Worm (Caenorhabditis elegans): ENCODE results near the gene F01G10.9.

Gene F01G10.9

DNA sequence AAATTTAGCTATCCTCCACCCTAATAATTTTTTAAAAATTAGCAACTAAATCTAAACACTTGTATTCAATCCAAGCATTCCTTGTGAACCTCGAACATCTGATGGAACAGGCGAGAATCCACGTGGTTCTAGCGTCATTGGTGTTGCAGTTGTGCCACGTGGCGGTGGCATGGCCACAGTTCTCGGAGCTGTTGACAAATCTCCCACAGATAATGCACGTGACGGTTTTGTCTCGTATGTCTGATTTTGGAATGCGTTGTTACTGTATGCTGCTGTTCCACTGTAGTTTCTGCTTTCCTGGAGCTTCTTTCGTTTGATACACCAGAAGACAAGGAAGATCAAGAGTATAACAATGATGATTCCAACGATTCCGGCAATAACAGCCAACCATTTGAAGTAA is 36.6 kb upstream of the F01G10.9 start:
- TF ChIP-seq lin-35 (GFP tag; optimal IDR thresholded peaks at IDR 0.05) (no peak), egl-13 (tag; optimal IDR thresholded peaks at IDR 0.05) (no peak), nhr-90 (tag; optimal IDR thresholded peaks at IDR 0.05; ENCODE audit: poor library complexity) (no peak), fkh-8 (tag; optimal IDR thresholded peaks at IDR 0.05) (no peak), irx-1 (tag; optimal IDR thresholded peaks at IDR 0.05) (no peak), ets-5 (GFP tag; IDR thresholded peaks at IDR 0.05) (no peak), egl-27 (tag; optimal IDR thresholded peaks at IDR 0.05) (no peak), hlh-17 (GFP tag; optimal IDR thresholded peaks at IDR 0.05; ENCODE audit: borderline replicate concordance) (no peak), hpl-2 (GFP tag; optimal IDR thresholded peaks at IDR 0.05) (no peak), mep-1 (tag; optimal IDR thresholded peaks at IDR 0.05) (no peak), pag-3 (tag; optimal IDR thresholded peaks at IDR 0.05; ENCODE audit: borderline replicate concordance, insufficient read depth) (no peak), fkh-10 (GFP tag; optimal IDR thresholded peaks at IDR 0.05) (no peak), ceh-63 (GFP tag; optimal IDR thresholded peaks at IDR 0.05) (no peak), C34B4.2 (tag; optimal IDR thresholded peaks at IDR 0.05) (no peak), ces-1 (GFP tag; optimal IDR thresholded peaks at IDR 0.05) (no peak), sox-4 (tag; optimal IDR thresholded peaks at IDR 0.05) (no peak)

ce11 chrIV:10295084-10295483 is 35.6 kb upstream of the F01G10.9 start, which contains the start of gene R09E10.13:
Gene R09E10.13, minus strand, starts transcription at chrIV:10295144.
- TF ChIP-seq unc-86 (tag; optimal IDR thresholded peaks at IDR 0.05): no peak
- TF ChIP-seq C04F5.9 (tag; optimal IDR thresholded peaks at IDR 0.05): no peak
- TF ChIP-seq nhr-20 (tag; optimal IDR thresholded peaks at IDR 0.05): peak; percentile 33
- TF ChIP-seq snpc-4 (tag; optimal IDR thresholded peaks at IDR 0.05): no peak
- peak; percentile 81 for TF ChIP-seq nhr-85 (tag)
- no peak for TF ChIP-seq sptf-1 (tag; optimal IDR thresholded peaks at IDR 0.05)
- TF ChIP-seq nhr-19 (GFP tag; conservative IDR thresholded peaks at IDR 0.05): peak; percentile 27; the same call in 1 of the 2 replicates
- TF ChIP-seq efl-1 (optimal IDR thresholded peaks at IDR 0.05): no peak
- peak in 1 of 2 experiments; percentile 36 for TF ChIP-seq efl-1 (GFP tag; optimal IDR thresholded peaks at IDR 0.05 in 1 of 2)
- TF ChIP-seq unc-98 (GFP tag; IDR thresholded peaks at IDR 0.05): no peak
- no peak for TF ChIP-seq alr-1 (tag; optimal IDR thresholded peaks at IDR 0.05; ENCODE audit: borderline replicate concordance)
- TF ChIP-seq unc-130 (tag; optimal IDR thresholded peaks at IDR 0.05): no peak
- no peak for TF ChIP-seq mdl-1 (tag; optimal IDR thresholded peaks at IDR 0.05)
- TF ChIP-seq snu-23 (GFP tag; optimal IDR thresholded peaks at IDR 0.05): no peak
- no peak for TF ChIP-seq ceh-88 (GFP tag; IDR thresholded peaks at IDR 0.05)
- no peak for TF ChIP-seq ceh-63 (GFP tag; optimal IDR thresholded peaks at IDR 0.05)
- no peak for TF ChIP-seq egl-13 (tag; optimal IDR thresholded peaks at IDR 0.05)
- TF ChIP-seq lin-35 (GFP tag; optimal IDR thresholded peaks at IDR 0.05): peak in 1 of 2 experiments; percentile 43

DNA sequence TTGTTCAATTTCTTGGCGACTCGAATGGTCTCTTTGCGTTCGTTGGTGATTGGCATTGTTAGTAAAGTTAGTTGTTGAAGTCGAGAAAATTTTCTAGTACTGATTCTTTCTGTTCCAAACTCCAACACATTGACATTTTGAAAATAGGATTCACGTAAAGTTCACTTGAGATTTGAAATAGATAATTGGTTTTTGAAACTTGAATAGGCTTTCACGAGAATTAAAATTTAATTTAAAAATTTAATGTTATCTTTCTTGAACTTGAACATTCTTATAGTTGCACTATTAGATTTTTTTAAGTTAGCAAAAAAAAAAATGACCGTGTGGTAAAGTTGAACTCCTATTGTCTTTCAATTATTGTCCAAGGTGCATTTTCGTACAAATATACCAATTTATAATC is 34.6 kb upstream of the F01G10.9 start, which contains the start of gene R09E10.6:
Gene R09E10.6 (minus strand): TSS at position 101 of the 400 bp plus-strand sequence.
- no peak for TF ChIP-seq mep-1 (tag; optimal IDR thresholded peaks at IDR 0.05)
- no peak for TF ChIP-seq nhr-237 (tag; optimal IDR thresholded peaks at IDR 0.05)
- no peak for TF ChIP-seq tlp-1 (tag; optimal IDR thresholded peaks at IDR 0.05)
- no peak for TF ChIP-seq nhr-90 (tag; optimal IDR thresholded peaks at IDR 0.05; ENCODE audit: poor library complexity)
- no peak for TF ChIP-seq pag-3 (tag; optimal IDR thresholded peaks at IDR 0.05; ENCODE audit: borderline replicate concordance, insufficient read depth)
- TF ChIP-seq F16B12.6 (tag; optimal IDR thresholded peaks at IDR 0.05): no peak
- no peak for TF ChIP-seq snu-23 (GFP tag; optimal IDR thresholded peaks at IDR 0.05)
- TF ChIP-seq nhr-11 (tag; optimal IDR thresholded peaks at IDR 0.05): no peak
- no peak for TF ChIP-seq ztf-11 (tag; optimal IDR thresholded peaks at IDR 0.05)
- no peak for TF ChIP-seq fkh-4 (tag; optimal IDR thresholded peaks at IDR 0.05; ENCODE audit: borderline replicate concordance)
- TF ChIP-seq skn-1 (tag; optimal IDR thresholded peaks at IDR 0.05): no peak
- no peak for TF ChIP-seq irx-1 (tag; optimal IDR thresholded peaks at IDR 0.05)
- no peak for TF ChIP-seq unc-62 (GFP tag; optimal IDR thresholded peaks at IDR 0.05)
- TF ChIP-seq nhr-71 (tag; optimal IDR thresholded peaks at IDR 0.05): no peak
- no peak for TF ChIP-seq aha-1 (tag; optimal IDR thresholded peaks at IDR 0.05)
- no peak for TF ChIP-seq efl-1 (optimal IDR thresholded peaks at IDR 0.05)
- no peak for TF ChIP-seq efl-1 (GFP tag; optimal IDR thresholded peaks at IDR 0.05 in 1 of 2)
- no peak for TF ChIP-seq pax-3 (tag; optimal IDR thresholded peaks at IDR 0.05)
- TF ChIP-seq lsy-2 (tag; optimal IDR thresholded peaks at IDR 0.05): no peak
- TF ChIP-seq lin-13 (GFP tag; optimal IDR thresholded peaks at IDR 0.05): no peak
- no peak for TF ChIP-seq isw-1 (GFP tag; IDR thresholded peaks at IDR 0.05)

All from whole organism, L1 larva.